Fruit fly (Drosophila melanogaster) whole organism, prepupa: ENCODE measurements around the gene tx.

Experiments used
- CG10631 ChIP-seq: fragments of 200-800 bp; sonication (Bioruptor generic); optimal IDR thresholded peaks from 2 replicates; lab custom pipeline; 2016; ENCODE audit warnings: missing biosample characterization, missing genetic modification characterization
- CG10669 ChIP-seq: fragments of 200-800 bp; sonication (Bioruptor generic); optimal IDR thresholded peaks from 3 replicates; lab custom pipeline; 2018; ENCODE audit warnings: missing biosample characterization, mild to moderate bottlenecking, missing genetic modification characterization, moderate library complexity
- CG11902 ChIP-seq: fragments of 200-800 bp; sonication (Bioruptor generic); optimal IDR thresholded peaks from 3 replicates; lab custom pipeline; 2016; ENCODE audit warnings: missing biosample characterization, missing genetic modification characterization
- CG1621 ChIP-seq: fragments of 200-800 bp; sonication (Bioruptor generic); optimal IDR thresholded peaks from 3 replicates; lab custom pipeline; 2018; ENCODE audit warnings: missing biosample characterization, mild to moderate bottlenecking, missing genetic modification characterization
- CG3032 ChIP-seq: fragments of 200-800 bp; optimal IDR thresholded peaks from 2 replicates; lab custom pipeline; 2019; ENCODE audit warnings: missing biosample characterization, mild to moderate bottlenecking, missing genetic modification characterization, moderate library complexity
- CG31627 ChIP-seq: fragments of 200-800 bp; sonication (Bioruptor generic); optimal IDR thresholded peaks from 3 replicates; lab custom pipeline; 2016; ENCODE audit warnings: missing biosample characterization, missing genetic modification characterization
- CG32006 ChIP-seq: fragments of 200-800 bp; sonication (Bioruptor generic); optimal IDR thresholded peaks from 3 replicates; lab custom pipeline; 2017; ENCODE audit warnings: missing biosample characterization, mild to moderate bottlenecking, missing genetic modification characterization
- CG34406 ChIP-seq: fragments of 200-800 bp; sonication (Bioruptor generic); optimal IDR thresholded peaks from 3 replicates; lab custom pipeline; 2016; ENCODE audit warnings: missing biosample characterization, missing genetic modification characterization
- CG3919 ChIP-seq: fragments of 200-800 bp; sonication (Bioruptor generic); optimal IDR thresholded peaks from 3 replicates; lab custom pipeline; 2016; ENCODE audit warnings: missing biosample characterization, missing genetic modification characterization
- CG6163 ChIP-seq: fragments of 200-800 bp; sonication (Bioruptor generic); IDR thresholded peaks from 3 replicates; pipeline ENCODE4 v1.3.6; 2022; ENCODE audit warnings: missing biosample characterization, missing genetic modification characterization
- CG6276 ChIP-seq: fragments of 200-800 bp; sonication (Bioruptor generic); optimal IDR thresholded peaks from 2 replicates; lab custom pipeline; 2017; ENCODE audit warnings: missing biosample characterization, mild to moderate bottlenecking, missing genetic modification characterization
- CG6792 ChIP-seq: fragments of 200-800 bp; sonication (Bioruptor generic); optimal IDR thresholded peaks from 3 replicates; lab custom pipeline; 2016; ENCODE audit warnings: missing biosample characterization, missing genetic modification characterization
- CG6808 ChIP-seq: fragments of 200-800 bp; sonication (Bioruptor generic); optimal IDR thresholded peaks from 3 replicates; lab custom pipeline; 2017; ENCODE audit warnings: missing biosample characterization, missing genetic modification characterization, mild to moderate bottlenecking, moderate library complexity, missing genetic modification reagents
- CG8119 ChIP-seq: fragments of 200-800 bp; sonication (Bioruptor generic); IDR thresholded peaks from 3 replicates; pipeline ENCODE4 v1.3.6; 2022; ENCODE audit warnings: missing biosample characterization, missing genetic modification characterization
- CG8319 ChIP-seq: fragments of 200-800 bp; sonication (Bioruptor generic); optimal IDR thresholded peaks from 3 replicates; lab custom pipeline; 2016; ENCODE audit warnings: missing biosample characterization, missing genetic modification characterization
- Eip75B ChIP-seq: fragments of 200-800 bp; sonication (Bioruptor generic); optimal IDR thresholded peaks from 3 replicates; lab custom pipeline; 2016; ENCODE audit warnings: missing biosample characterization, missing genetic modification characterization
- Eip78C ChIP-seq: fragments of 200-800 bp; sonication (Bioruptor generic); peaks from one replicate; lab custom pipeline; 2016; ENCODE audit warnings: missing biosample characterization, missing genetic modification characterization
- Eip93F ChIP-seq: fragments of 200-800 bp; sonication (Bioruptor generic); optimal IDR thresholded peaks from 2 replicates; lab custom pipeline; 2016; ENCODE audit warnings: missing biosample characterization, mild to moderate bottlenecking, missing genetic modification characterization
- Ets21C ChIP-seq: fragments of 200-800 bp; sonication (Bioruptor generic); optimal IDR thresholded peaks from 3 replicates; lab custom pipeline; 2016; ENCODE audit warnings: missing biosample characterization, missing genetic modification characterization
- Ets96B ChIP-seq: fragments of 200-800 bp; optimal IDR thresholded peaks from 2 replicates; lab custom pipeline; 2019; ENCODE audit warnings: missing biosample characterization, mild to moderate bottlenecking, missing genetic modification characterization, moderate library complexity
- Gug ChIP-seq: fragments of 200-800 bp; sonication (Bioruptor generic); IDR thresholded peaks from 2 replicates; pipeline ENCODE4 v1.3.6; 2022; ENCODE audit warnings: missing biosample characterization, missing genetic modification characterization
- Hr38 ChIP-seq: sonication (Bioruptor generic); optimal IDR thresholded peaks from 2 replicates; lab custom pipeline; 2016; ENCODE audit warnings: missing biosample characterization, missing genetic modification characterization
- Hr39 ChIP-seq: fragments of 200-800 bp; sonication (Bioruptor generic); optimal IDR thresholded peaks from 2 replicates; lab custom pipeline; 2016; ENCODE audit warnings: missing biosample characterization, missing genetic modification characterization
- Hr4 ChIP-seq: fragments of 200-800 bp; sonication (Bioruptor generic); optimal IDR thresholded peaks from 3 replicates; lab custom pipeline; 2016; ENCODE audit warnings: missing biosample characterization, missing genetic modification characterization
- OdsH ChIP-seq: fragments of 200-800 bp; sonication (Bioruptor generic); optimal IDR thresholded peaks from 3 replicates; lab custom pipeline; 2016; ENCODE audit warnings: missing biosample characterization, missing genetic modification characterization
- Sox14 ChIP-seq: fragments of 200-800 bp; sonication (Bioruptor generic); optimal IDR thresholded peaks from 3 replicates; lab custom pipeline; 2016; ENCODE audit warnings: missing biosample characterization, missing genetic modification characterization
- Sox15 ChIP-seq: fragments of 200-800 bp; sonication (Bioruptor generic); optimal IDR thresholded peaks from 3 replicates; lab custom pipeline; 2016; ENCODE audit warnings: missing biosample characterization, missing genetic modification characterization
- achi ChIP-seq: fragments of 200-800 bp; sonication (Bioruptor generic); optimal IDR thresholded peaks from 3 replicates; lab custom pipeline; 2016; ENCODE audit warnings: missing biosample characterization, missing genetic modification characterization
- acj6 ChIP-seq: fragments of 200-800 bp; sonication (Bioruptor generic); optimal IDR thresholded peaks from 3 replicates; lab custom pipeline; 2016; ENCODE audit warnings: missing biosample characterization, missing genetic modification characterization
- dac ChIP-seq: fragments of 200-800 bp; sonication (Bioruptor generic); optimal IDR thresholded peaks from 2 replicates; lab custom pipeline; 2017; ENCODE audit warnings: missing biosample characterization, mild to moderate bottlenecking, missing genetic modification characterization
- dsx ChIP-seq: fragments of 200-800 bp; optimal IDR thresholded peaks from 3 replicates; lab custom pipeline; 2019; ENCODE audit warnings: missing biosample characterization, mild to moderate bottlenecking, missing genetic modification characterization, moderate library complexity; ENCODE audit not compliant: poor library complexity, severe bottlenecking
- esn ChIP-seq: fragments of 200-800 bp; sonication (Bioruptor generic); optimal IDR thresholded peaks from 2 replicates; lab custom pipeline; 2016; ENCODE audit warnings: missing biosample characterization, mild to moderate bottlenecking, missing genetic modification characterization, moderate library complexity
- fd59A ChIP-seq: fragments of 200-800 bp; sonication (Bioruptor generic); optimal IDR thresholded peaks from 2 replicates; lab custom pipeline; 2017; ENCODE audit warnings: missing biosample characterization, mild to moderate bottlenecking, missing genetic modification characterization, missing genetic modification reagents
- fkh ChIP-seq: fragments of 200-800 bp; sonication (Bioruptor generic); optimal IDR thresholded peaks from 3 replicates; lab custom pipeline; 2017; ENCODE audit warnings: missing biosample characterization, mild to moderate bottlenecking, missing genetic modification characterization, moderate library complexity
- net ChIP-seq: fragments of 200-800 bp; sonication (Bioruptor generic); optimal IDR thresholded peaks from 3 replicates; lab custom pipeline; 2016; ENCODE audit warnings: missing biosample characterization, missing genetic modification characterization
- salr ChIP-seq, 2 experiments: fragments of 200-800 bp; sonication (Bioruptor generic); optimal IDR thresholded peaks; 3 replicates each; lab custom pipeline; 2016 to 2018; ENCODE audit warnings: missing biosample characterization in 2 of 2, missing genetic modification characterization in 2 of 2, mild to moderate bottlenecking in 1 of 2
- spab ChIP-seq: fragments of 200-800 bp; sonication (Bioruptor generic); optimal IDR thresholded peaks from 2 replicates; lab custom pipeline; 2017; ENCODE audit warnings: missing biosample characterization, mild to moderate bottlenecking, missing genetic modification characterization, missing genetic modification reagents
- ss ChIP-seq, 2 experiments: fragments of 200-800 bp; sonication (Bioruptor generic); optimal IDR thresholded peaks; 2 replicates in 1 of 2; 3 replicates in 1 of 2; lab custom pipeline; 2017 to 2018; ENCODE audit warnings: mild to moderate bottlenecking in 2 of 2, missing biosample characterization in 2 of 2, missing genetic modification characterization in 2 of 2, moderate library complexity in 1 of 2
- svp ChIP-seq: fragments of 200-800 bp; sonication (Bioruptor generic); peaks from one replicate; lab custom pipeline; 2016; ENCODE audit warnings: missing biosample characterization, missing genetic modification characterization
- topi ChIP-seq: fragments of 200-800 bp; sonication (Bioruptor generic); optimal IDR thresholded peaks from 3 replicates; lab custom pipeline; 2016; ENCODE audit warnings: missing biosample characterization, missing genetic modification characterization
- vri ChIP-seq: fragments of 200-800 bp; sonication (Bioruptor generic); optimal IDR thresholded peaks from 3 replicates; lab custom pipeline; 2016; ENCODE audit warnings: missing biosample characterization, mild to moderate bottlenecking, missing genetic modification characterization

The tx gene

DNA sequence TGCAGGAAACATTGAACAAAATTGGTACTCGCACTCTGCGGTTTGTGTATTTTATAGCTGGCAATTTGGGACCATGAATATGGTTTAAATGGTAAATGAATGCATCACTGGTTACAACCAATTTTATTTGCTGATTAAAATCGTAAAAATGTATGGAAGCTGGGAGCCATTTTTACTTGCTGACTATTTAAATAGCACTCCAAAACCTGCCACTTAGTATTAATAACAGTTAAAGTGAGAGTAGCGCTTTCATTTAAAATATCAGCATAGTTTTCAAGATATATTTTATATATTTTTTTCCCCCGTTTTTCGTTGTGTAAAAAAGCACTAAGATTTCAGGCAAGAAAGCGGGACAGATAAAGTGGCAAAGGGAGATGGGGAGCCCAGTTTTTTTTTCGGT, 43.9 kb downstream of the tx start (continued):
- peak; percentile 40 for TF ChIP-seq topi (GFP tag; lab: Kevin White, UChicago)
- TF ChIP-seq CG8319 = peak; percentile 10
- no peak for TF ChIP-seq CG1621
- peak; percentile 9 for TF ChIP-seq CG10631 (GFP tag; lab: Kevin White, UChicago)
- peak; percentile 91 for TF ChIP-seq Eip78C (GFP tag; lab: Kevin White, UChicago)
- TF ChIP-seq CG32006 = peak; percentile 50
- peak; percentile 34 for TF ChIP-seq CG3919 (GFP tag; lab: Kevin White, UChicago)
- no peak for TF ChIP-seq Ets21C (GFP tag; lab: Kevin White, UChicago)
- peak; percentile 14 for TF ChIP-seq CG3032
- TF ChIP-seq fd59A (GFP tag; lab: Kevin White, UChicago) = no peak
- TF ChIP-seq achi (GFP tag; lab: Kevin White, UChicago) = peak; percentile 50
- TF ChIP-seq CG31627 (GFP tag; lab: Kevin White, UChicago) = peak; percentile 48
- TF ChIP-seq esn = peak; percentile 56
- TF ChIP-seq fkh = no peak
- no peak for TF ChIP-seq salr (GFP tag; optimal IDR thresholded peaks at IDR 0.05; lab: Kevin White, UChicago)
- TF ChIP-seq CG8119 (GFP tag; lab: Robert Waterston, UW) = peak; percentile 34; the same call in 1 of the 3 replicates
- peak; percentile 12 for TF ChIP-seq CG10669 (GFP tag; lab: Kevin White, UChicago)
- peak; percentile 17 for TF ChIP-seq dac
- peak; percentile 49 for TF ChIP-seq CG34406 (GFP tag; lab: Kevin White, UChicago)
- TF ChIP-seq net (GFP tag; lab: Kevin White, UChicago) = peak; percentile 33
- TF ChIP-seq Hr38 (GFP tag; lab: Kevin White, UChicago) = no peak
- peak; percentile 31 for TF ChIP-seq Sox14 (GFP tag; lab: Kevin White, UChicago)
- peak; percentile 8 for TF ChIP-seq CG6276 (GFP tag; lab: Kevin White, UChicago)
- no peak for TF ChIP-seq Eip93F (GFP tag; lab: Kevin White, UChicago)
- no peak for TF ChIP-seq vri (GFP tag; lab: Kevin White, UChicago)
- TF ChIP-seq Hr39 (GFP tag; lab: Kevin White, UChicago) = peak; percentile 15
- peak; percentile 34 for TF ChIP-seq Sox15
- TF ChIP-seq Hr4 (GFP tag; lab: Kevin White, UChicago) = peak; percentile 40
- no peak for TF ChIP-seq Gug (GFP tag; lab: Robert Waterston, UW)
- peak; percentile 34 for TF ChIP-seq CG11902 (GFP tag; lab: Kevin White, UChicago)

DNA sequence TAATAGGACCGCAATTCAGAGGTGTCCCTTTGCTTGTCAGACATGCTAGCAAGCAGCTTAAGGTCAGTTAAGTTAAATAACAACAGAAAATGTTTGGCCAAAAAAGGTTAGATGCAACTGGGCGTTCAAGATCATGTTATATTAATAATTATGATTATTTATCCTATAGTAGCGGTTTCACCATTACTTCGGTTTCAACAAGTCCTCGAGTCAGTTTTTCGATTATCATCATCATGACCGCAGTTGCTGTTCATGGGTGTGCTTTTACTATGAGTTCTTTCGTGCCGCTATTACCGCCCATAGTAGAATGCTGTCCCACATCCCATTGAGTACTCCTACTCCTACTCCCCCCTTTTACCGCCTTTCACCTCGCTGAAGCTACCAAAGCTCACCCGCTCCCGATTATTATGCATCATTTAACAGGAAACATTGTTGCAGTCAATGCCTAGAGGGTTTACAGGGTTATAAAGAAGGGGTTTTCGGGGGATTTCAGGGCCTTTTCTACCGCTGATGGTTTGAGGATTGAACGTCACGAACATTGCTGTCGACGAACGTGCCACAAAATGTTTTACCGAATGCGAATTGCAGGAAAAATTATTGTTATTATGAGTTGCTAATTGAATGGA, 44.8 kb downstream of the tx start:
- peak; percentile 14 for TF ChIP-seq CG6792 (GFP tag; lab: Kevin White, UChicago)
- peak; percentile 3 for TF ChIP-seq CG3032
- peak; percentile 34 for TF ChIP-seq CG6808 (GFP tag; lab: Kevin White, UChicago)
- peak; percentile 36 for TF ChIP-seq Ets96B
- TF ChIP-seq Eip75B (GFP tag; lab: Kevin White, UChicago) = no peak
- TF ChIP-seq spab (GFP tag; lab: Kevin White, UChicago) = peak; percentile 21
- peak; percentile 65 for TF ChIP-seq Eip78C (GFP tag; lab: Kevin White, UChicago)
- 0 out of 3 replicates have a peak, but pooled peaks have one; percentile 32 for TF ChIP-seq CG8119 (GFP tag; lab: Robert Waterston, UW)
- TF ChIP-seq Hr38 (GFP tag; lab: Kevin White, UChicago) = no peak
- TF ChIP-seq acj6 (GFP tag; lab: Kevin White, UChicago) = peak; percentile 14
- 0 out of 3 replicates have a peak, but pooled peaks have one; percentile 6 for TF ChIP-seq CG6163 (GFP tag; lab: Robert Waterston, UW)
- TF ChIP-seq CG10669 (GFP tag; lab: Kevin White, UChicago) = peak; percentile 31
- peak; percentile 5 for TF ChIP-seq fd59A (GFP tag; lab: Kevin White, UChicago)
- no peak for TF ChIP-seq dac
- TF ChIP-seq CG10631 (GFP tag; lab: Kevin White, UChicago) = peak; percentile 17
- TF ChIP-seq ss (GFP tag; optimal IDR thresholded peaks at IDR 0.05; lab: Kevin White, UChicago) = peak in 1 of 2 experiments; percentile 30
- TF ChIP-seq CG32006 = peak; percentile 46
- peak; percentile 2 for TF ChIP-seq OdsH (GFP tag; lab: Kevin White, UChicago)
- TF ChIP-seq dsx (GFP tag; lab: Kevin White, UChicago) = peak; percentile 93
- no peak for TF ChIP-seq Sox15
- peak; percentile 61 for TF ChIP-seq svp
- TF ChIP-seq CG3919 (GFP tag; lab: Kevin White, UChicago) = peak; percentile 17
- no peak for TF ChIP-seq CG34406 (GFP tag; lab: Kevin White, UChicago)
